Worm (Caenorhabditis elegans) whole organism, mixed stage, embryonic: ENCODE results near the gene C44B12.3.

Source experiments
- M03D4.4 ChIP-seq: sonication (generic microtip); optimal IDR thresholded peaks from 2 replicates; lab custom pipeline; 2017; ENCODE audit warnings: mild to moderate bottlenecking, missing genetic modification characterization, missing compliant biosample characterization
- bed-3 ChIP-seq: fragments of 200-800 bp; sonication (Bioruptor generic); optimal IDR thresholded peaks from 3 replicates; lab custom pipeline; 2018; ENCODE audit warnings: mild to moderate bottlenecking, missing genetic modification characterization, moderate library complexity, missing compliant biosample characterization
- ceh-83 ChIP-seq: fragments of 200-800 bp; sonication (Bioruptor generic); optimal IDR thresholded peaks from 2 replicates; lab custom pipeline; 2018; ENCODE audit warnings: mild to moderate bottlenecking, missing genetic modification characterization, missing compliant biosample characterization
- ces-1 ChIP-seq: fragments of 150-350 bp; optimal IDR thresholded peaks from 2 replicates; lab custom pipeline; 2014; ENCODE audit warnings: missing biosample characterization, missing genetic modification reagents, missing genetic modification characterization
- cnd-1 ChIP-seq: fragments of 200-800 bp; sonication (Bioruptor generic); optimal IDR thresholded peaks from 2 replicates; lab custom pipeline; 2018; ENCODE audit warnings: mild to moderate bottlenecking, missing genetic modification characterization, missing compliant biosample characterization
- drap-1 ChIP-seq: fragments of 200-800 bp; sonication (Bioruptor generic); optimal IDR thresholded peaks from 3 replicates; lab custom pipeline; 2018; ENCODE audit warnings: mild to moderate bottlenecking, missing genetic modification characterization, missing compliant biosample characterization
- elt-1 ChIP-seq: sonication (generic microtip); optimal IDR thresholded peaks from 2 replicates; lab custom pipeline; 2017; ENCODE audit warnings: missing genetic modification characterization, mild to moderate bottlenecking, missing compliant biosample characterization, antibody characterized with exemption, moderate library complexity, borderline replicate concordance; ENCODE audit not compliant: insufficient read depth
- elt-3 ChIP-seq: fragments of 150-350 bp; optimal IDR thresholded peaks from 2 replicates; lab custom pipeline; 2014; ENCODE audit warnings: missing biosample characterization, missing genetic modification characterization
- flh-1 ChIP-seq: fragments of 200-800 bp; sonication (Bioruptor generic); optimal IDR thresholded peaks from 2 replicates; lab custom pipeline; 2018; ENCODE audit warnings: mild to moderate bottlenecking, missing genetic modification characterization, moderate library complexity, missing compliant biosample characterization
- ham-2 ChIP-seq: fragments of 200-800 bp; sonication (Bioruptor generic); optimal IDR thresholded peaks from 2 replicates; lab custom pipeline; 2018; ENCODE audit warnings: mild to moderate bottlenecking, missing genetic modification characterization, missing compliant biosample characterization
- hlh-1 ChIP-seq: fragments of 150-350 bp; optimal IDR thresholded peaks from 2 replicates; lab custom pipeline; 2014; ENCODE audit warnings: missing biosample characterization, missing genetic modification reagents, missing genetic modification characterization
- lin-32 ChIP-seq: fragments of 200-800 bp; sonication (Bioruptor generic); optimal IDR thresholded peaks from 2 replicates; lab custom pipeline; 2018; ENCODE audit warnings: mild to moderate bottlenecking, missing genetic modification characterization, missing compliant biosample characterization
- lsy-2 ChIP-seq: fragments of 150-350 bp; optimal IDR thresholded peaks from 2 replicates; lab custom pipeline; 2014; ENCODE audit warnings: missing biosample characterization, missing genetic modification characterization
- mab-5 ChIP-seq: fragments of 150-350 bp; optimal IDR thresholded peaks from 2 replicates; lab custom pipeline; 2014; ENCODE audit warnings: missing biosample characterization, missing genetic modification characterization
- mep-1 ChIP-seq: fragments of 150-350 bp; optimal IDR thresholded peaks from 2 replicates; lab custom pipeline; 2017; ENCODE audit warnings: missing biosample characterization, missing genetic modification reagents, missing genetic modification characterization, inconsistent platforms
- nhr-237 ChIP-seq: fragments of 150-350 bp; optimal IDR thresholded peaks from 2 replicates; lab custom pipeline; 2014; ENCODE audit warnings: missing biosample characterization, missing genetic modification characterization
- nhr-28 ChIP-seq: fragments of 150-350 bp; optimal IDR thresholded peaks from 2 replicates; lab custom pipeline; 2014; ENCODE audit warnings: missing biosample characterization, missing genetic modification characterization
- nhr-76 ChIP-seq: sonication (generic microtip); optimal IDR thresholded peaks from 2 replicates; lab custom pipeline; 2017; ENCODE audit warnings: missing biosample characterization, missing genetic modification characterization
- pha-4 ChIP-seq: fragments of 150-350 bp; optimal IDR thresholded peaks from 2 replicates; lab custom pipeline; 2018; ENCODE audit warnings: missing biosample characterization, missing genetic modification reagents, missing genetic modification characterization
- sem-2 ChIP-seq: fragments of 200-800 bp; sonication (Bioruptor generic); optimal IDR thresholded peaks from 2 replicates; lab custom pipeline; 2018; ENCODE audit warnings: mild to moderate bottlenecking, missing genetic modification characterization, missing compliant biosample characterization
- snpc-4 ChIP-seq: fragments of 150-350 bp; optimal IDR thresholded peaks from 2 replicates; lab custom pipeline; 2014; ENCODE audit warnings: missing biosample characterization, missing genetic modification characterization
- sptf-1 ChIP-seq: sonication (generic microtip); optimal IDR thresholded peaks from 2 replicates; lab custom pipeline; 2017; ENCODE audit warnings: mild to moderate bottlenecking, missing genetic modification characterization, moderate library complexity, missing compliant biosample characterization
- tbx-8 ChIP-seq: fragments of 200-800 bp; sonication (Bioruptor generic); optimal IDR thresholded peaks from 2 replicates; lab custom pipeline; 2018; ENCODE audit warnings: mild to moderate bottlenecking, missing genetic modification characterization, moderate library complexity, missing compliant biosample characterization
- unc-120 ChIP-seq: sonication (generic microtip); optimal IDR thresholded peaks from 2 replicates; lab custom pipeline; 2017; ENCODE audit warnings: missing genetic modification characterization, missing compliant biosample characterization; ENCODE audit not compliant: poor library complexity, severe bottlenecking
- unc-39 ChIP-seq: fragments of 150-350 bp; optimal IDR thresholded peaks from 2 replicates; lab custom pipeline; 2014; ENCODE audit warnings: missing biosample characterization, missing genetic modification characterization
- unc-62 ChIP-seq: fragments of 150-350 bp; optimal IDR thresholded peaks from 2 replicates; lab custom pipeline; 2014; ENCODE audit warnings: missing biosample characterization, missing genetic modification reagents, missing genetic modification characterization
- ztf-11 ChIP-seq: fragments of 150-350 bp; optimal IDR thresholded peaks from 2 replicates; lab custom pipeline; 2014; ENCODE audit warnings: missing biosample characterization, missing genetic modification characterization

C44B12.3 gene

DNA sequence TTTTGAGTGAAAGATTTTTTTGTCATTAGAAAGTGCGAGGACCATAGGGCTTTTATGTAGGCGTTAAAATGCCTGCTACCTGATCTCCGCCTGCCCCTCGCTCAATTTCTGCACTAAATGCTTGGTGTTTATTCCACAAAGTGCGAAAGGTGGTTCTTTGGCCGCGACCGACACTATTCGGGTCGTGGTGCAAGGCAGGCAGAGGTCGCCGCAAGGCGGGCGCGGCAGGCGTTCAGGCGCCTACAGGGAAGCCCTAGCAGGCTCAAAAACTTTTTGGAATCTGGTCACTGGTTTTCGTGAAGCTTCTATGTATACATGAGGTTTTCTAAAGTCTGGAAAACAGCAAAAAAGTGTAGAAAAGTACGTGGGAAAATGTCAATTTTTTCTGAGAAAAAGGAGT is 16.3 kb downstream of the C44B12.3 start:
- TF ChIP-seq lin-32 = no peak
- no peak for TF ChIP-seq nhr-76 (tag; lab: Kevin White, UChicago)
- no peak for TF ChIP-seq lsy-2 (tag; lab: Kevin White, UChicago)
- TF ChIP-seq flh-1 (GFP tag; lab: Kevin White, UChicago) = no peak
- TF ChIP-seq M03D4.4 (tag; lab: Kevin White, UChicago) = no peak
- TF ChIP-seq drap-1 (GFP tag; lab: Kevin White, UChicago) = no peak
- no peak for TF ChIP-seq elt-3
- TF ChIP-seq bed-3 (GFP tag; lab: Kevin White, UChicago) = no peak
- no peak for TF ChIP-seq unc-62 (GFP tag; lab: Kevin White, UChicago)
- TF ChIP-seq pha-4 = no peak

DNA sequence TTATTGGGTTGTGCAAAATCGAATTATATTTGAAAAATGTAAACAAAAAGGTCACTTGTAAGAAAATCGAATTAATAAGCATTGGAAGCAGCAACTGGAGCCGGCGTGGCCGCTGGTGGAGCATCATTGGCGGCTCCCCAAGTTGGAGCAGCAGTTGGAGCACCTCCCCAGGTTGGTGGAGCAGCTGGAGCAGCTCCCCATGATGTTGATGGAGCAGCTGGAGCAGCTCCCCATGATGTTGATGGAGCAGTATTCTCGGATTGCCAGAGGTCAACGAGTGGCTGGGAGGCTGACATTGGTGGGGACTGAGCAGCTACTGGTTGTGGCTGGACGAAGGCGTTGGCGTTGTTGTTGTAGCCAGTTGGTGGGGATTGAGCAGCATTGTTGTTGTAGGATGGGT is 16.9 kb downstream of the C44B12.3 start:
- no peak for TF ChIP-seq sem-2 (GFP tag; lab: Kevin White, UChicago)
- TF ChIP-seq unc-39 = no peak
- no peak for TF ChIP-seq mab-5 (tag; lab: Kevin White, UChicago)
- TF ChIP-seq ceh-83 (GFP tag; lab: Kevin White, UChicago) = no peak
- no peak for TF ChIP-seq nhr-237 (tag; lab: Kevin White, UChicago)
- no peak for TF ChIP-seq ces-1 (GFP tag; lab: Kevin White, UChicago)
- no peak for TF ChIP-seq mep-1 (tag; lab: Kevin White, UChicago)
- no peak for TF ChIP-seq unc-120

DNA sequence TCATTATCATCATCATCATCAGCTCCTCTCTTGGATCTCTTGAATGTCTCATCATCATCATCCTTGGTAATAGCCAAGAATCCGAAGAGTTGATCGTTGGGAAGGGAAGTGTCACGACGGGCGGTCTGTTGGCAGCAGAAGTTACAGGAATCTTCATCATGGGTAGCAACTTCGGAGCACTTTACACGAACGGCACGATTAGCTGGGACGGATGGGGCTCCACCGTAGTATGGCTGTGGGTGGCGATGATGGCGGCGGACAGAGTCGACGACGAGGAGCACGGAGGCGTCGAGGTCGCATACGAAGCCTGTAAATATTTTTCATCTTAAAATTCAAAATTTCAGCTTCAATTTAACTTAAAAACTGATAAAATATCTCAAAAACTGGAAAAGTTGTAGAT is 18.8 kb downstream of the C44B12.3 start:
- no peak for TF ChIP-seq nhr-76 (tag; lab: Kevin White, UChicago)
- TF ChIP-seq sptf-1 (tag; lab: Kevin White, UChicago) = no peak
- no peak for TF ChIP-seq unc-62 (GFP tag; lab: Kevin White, UChicago)
- no peak for TF ChIP-seq lin-32
- no peak for TF ChIP-seq mab-5 (tag; lab: Kevin White, UChicago)
- TF ChIP-seq unc-39 = no peak
- no peak for TF ChIP-seq ceh-83 (GFP tag; lab: Kevin White, UChicago)
- no peak for TF ChIP-seq cnd-1 (tag; lab: Kevin White, UChicago)
- no peak for TF ChIP-seq hlh-1 (tag; lab: Kevin White, UChicago)
- TF ChIP-seq tbx-8 (GFP tag; lab: Kevin White, UChicago) = no peak
- TF ChIP-seq M03D4.4 (tag; lab: Kevin White, UChicago) = no peak
- no peak for TF ChIP-seq flh-1 (GFP tag; lab: Kevin White, UChicago)
- no peak for TF ChIP-seq snpc-4 (tag; lab: Kevin White, UChicago)
- TF ChIP-seq mep-1 (tag; lab: Kevin White, UChicago) = no peak
- no peak for TF ChIP-seq elt-3
- TF ChIP-seq sem-2 (GFP tag; lab: Kevin White, UChicago) = no peak
- TF ChIP-seq ztf-11 = no peak
- no peak for TF ChIP-seq nhr-237 (tag; lab: Kevin White, UChicago)
- no peak for TF ChIP-seq drap-1 (GFP tag; lab: Kevin White, UChicago)
- TF ChIP-seq, all 35 proteins: peak for 0

DNA sequence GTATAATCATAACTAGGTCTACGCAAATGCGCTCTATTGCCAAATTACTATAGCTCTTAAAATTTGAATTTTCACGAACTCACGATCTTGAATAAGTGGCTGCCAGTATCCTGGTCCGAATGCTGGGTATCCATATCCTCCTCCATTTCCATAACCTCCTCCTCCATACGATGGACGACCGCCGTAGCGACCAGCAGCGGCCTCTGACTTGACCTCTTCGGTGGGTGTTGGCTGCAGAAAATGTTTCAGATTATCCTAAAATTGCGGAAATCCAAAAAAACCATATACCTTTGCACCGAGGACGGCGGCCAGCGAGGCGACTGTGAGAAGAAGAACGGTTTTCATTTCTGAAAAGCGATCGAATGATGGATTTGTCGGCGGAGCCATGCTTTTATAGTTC is 20.2 kb downstream of the C44B12.3 start, which contains the start of gene perm-4:
perm-4 (minus strand) TSS at position 367 of the 400 bp plus-strand sequence.
- TF ChIP-seq nhr-28 (tag; lab: Kevin White, UChicago) (no peak), unc-120 (no peak), ztf-11 (no peak)

DNA sequence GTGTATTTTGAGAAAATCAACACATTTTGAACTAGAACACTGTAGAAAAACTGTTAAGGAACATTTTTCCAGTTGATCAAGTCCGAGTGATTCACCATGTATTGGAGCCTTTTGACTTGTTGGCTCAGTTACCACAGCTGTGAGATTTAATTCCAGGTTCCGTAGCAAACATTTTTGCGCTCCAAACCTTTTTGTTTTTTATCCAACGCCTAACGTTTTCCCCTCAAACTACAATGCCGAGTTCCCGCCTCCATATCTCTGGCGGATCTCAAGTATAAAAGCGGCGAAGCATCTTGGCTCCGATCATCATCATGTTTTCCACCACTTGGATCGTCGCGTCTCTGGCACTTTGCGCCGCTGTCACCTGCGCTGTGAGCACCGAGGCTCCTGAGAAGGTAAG is 21.9 kb downstream of the C44B12.3 start, which contains the start of gene perm-2:
perm-2 (plus strand) TSS at position 301 of the 400 bp plus-strand sequence.
- TF ChIP-seq sem-2 (GFP tag; lab: Kevin White, UChicago) (no peak), sptf-1 (tag; lab: Kevin White, UChicago) (no peak), snpc-4 (tag; lab: Kevin White, UChicago) (no peak), mep-1 (tag; lab: Kevin White, UChicago) (no peak), elt-1 (tag; lab: Kevin White, UChicago) (no peak)

DNA sequence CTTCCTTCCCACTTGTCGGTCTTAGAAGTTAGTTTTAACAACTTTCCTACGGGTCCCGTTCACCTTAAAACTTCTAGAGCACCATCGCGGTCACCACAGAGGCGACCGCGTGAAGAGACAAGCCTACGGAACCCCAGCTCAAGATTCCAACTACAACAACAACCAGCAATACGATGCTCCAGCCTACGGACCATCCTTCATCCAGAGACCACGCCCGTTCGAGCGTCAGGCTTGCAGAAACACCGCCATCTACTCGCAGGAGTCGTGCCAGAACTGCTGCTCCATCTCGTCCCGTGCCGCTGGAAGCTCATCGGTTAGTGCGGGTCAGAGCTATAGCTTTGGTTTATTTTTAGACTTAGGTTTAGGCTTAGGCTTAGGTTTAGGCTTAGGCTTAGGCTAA is 23.3 kb downstream of the C44B12.3 start:
- TF ChIP-seq M03D4.4 (tag; lab: Kevin White, UChicago) (no peak), unc-39 (no peak)

DNA sequence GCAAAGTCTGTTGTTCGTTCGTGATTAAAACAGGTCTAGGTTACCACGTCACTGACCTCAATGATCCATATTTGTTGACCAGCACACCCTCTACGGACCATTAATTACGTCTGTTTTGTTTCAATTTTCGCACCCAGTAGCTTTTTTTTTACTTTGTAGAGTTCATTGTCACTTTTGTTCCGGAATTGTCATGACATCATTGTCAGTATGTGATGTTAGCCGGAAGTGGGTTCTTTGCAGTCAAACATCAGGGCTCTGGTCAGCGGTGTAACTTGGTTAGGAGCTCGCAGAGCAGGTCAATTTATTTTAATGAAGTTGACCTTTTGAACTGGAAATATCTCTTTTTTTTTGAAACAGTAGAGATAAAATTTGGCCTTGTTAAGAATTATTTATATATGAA is 32.1 kb downstream of the C44B12.3 start, which contains the start of gene C44B12.6:
C44B12.6 (minus strand) TSS at position 101 of the 400 bp plus-strand sequence.
- TF ChIP-seq ham-2 (GFP tag; lab: Kevin White, UChicago) (no peak), flh-1 (GFP tag; lab: Kevin White, UChicago) (no peak), bed-3 (GFP tag; lab: Kevin White, UChicago) (no peak), mab-5 (tag; lab: Kevin White, UChicago) (no peak), lsy-2 (tag; lab: Kevin White, UChicago) (no peak)
- TF ChIP-seq, all 35 proteins: peak for 0
